Worm (Caenorhabditis elegans): Measurements from ENCODE around the gene pes-8.

pes-8 gene

DNA sequence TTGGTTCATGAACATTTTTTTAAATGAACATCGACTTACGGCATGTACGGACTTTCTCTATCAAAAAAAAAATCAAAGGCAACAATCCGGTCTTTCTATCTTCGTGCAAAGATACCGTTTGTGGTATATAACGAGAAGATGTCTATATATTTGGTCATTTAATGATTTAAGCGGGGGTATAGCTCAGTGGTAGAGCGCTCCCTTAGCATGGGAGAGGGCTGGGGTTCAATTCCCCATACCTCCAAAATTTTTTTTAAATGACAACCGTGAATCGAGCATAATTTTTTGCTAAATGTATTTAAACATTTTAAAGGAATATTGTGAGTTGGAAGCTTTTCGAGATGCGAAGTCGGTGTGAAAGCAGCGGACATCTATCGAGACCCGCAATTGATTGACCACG lies 12.9 kb upstream of the pes-8 start (continued):
- TF ChIP-seq ZK546.5 (tag; optimal IDR thresholded peaks at IDR 0.05) = no peak
- no peak for TF ChIP-seq skn-1 (tag; optimal IDR thresholded peaks at IDR 0.05)
- 0 out of 2 replicates have a peak, but pooled peaks have one; percentile 19 for TF ChIP-seq zfp-3 (GFP tag; conservative IDR thresholded peaks at IDR 0.05)
- TF ChIP-seq Y48G9A.11 (GFP tag; IDR thresholded peaks at IDR 0.05) = peak; percentile 72
- TF ChIP-seq ces-1 (GFP tag; optimal IDR thresholded peaks at IDR 0.05) = no peak
- peak; percentile 79 for TF ChIP-seq php-3 (GFP tag; IDR thresholded peaks at IDR 0.05)
- no peak for TF ChIP-seq nhr-42 (GFP tag; IDR thresholded peaks at IDR 0.05)
- TF ChIP-seq lin-15B (tag; optimal IDR thresholded peaks at IDR 0.05) = no peak
- no peak for TF ChIP-seq mep-1 (tag; optimal IDR thresholded peaks at IDR 0.05)
- no peak for TF ChIP-seq aly-2 (tag; optimal IDR thresholded peaks at IDR 0.05)
- no peak for TF ChIP-seq nhr-102 (tag; optimal IDR thresholded peaks at IDR 0.05)
- TF ChIP-seq hlh-30 (tag; optimal IDR thresholded peaks at IDR 0.05; ENCODE audit: insufficient read depth) = peak; percentile 30
- TF ChIP-seq Y5F2A.4 (GFP tag; optimal IDR thresholded peaks at IDR 0.05) = peak; percentile 23
- no peak; the same call in 1 of the 2 replicates for TF ChIP-seq snpc-1.2 (GFP tag; IDR thresholded peaks at IDR 0.05)
- no peak for TF ChIP-seq dmd-9 (GFP tag; IDR thresholded peaks at IDR 0.05)
- TF ChIP-seq dmd-6 (GFP tag; IDR thresholded peaks at IDR 0.05) = peak; percentile 43
- peak; percentile 52 for TF ChIP-seq lir-3 (tag; optimal IDR thresholded peaks at IDR 0.05)
- TF ChIP-seq saeg-2 (GFP tag; IDR thresholded peaks at IDR 0.05) = 0 out of 2 replicates have a peak, but pooled peaks have one; percentile 42
- TF ChIP-seq ZK337.2 (GFP tag; IDR thresholded peaks at IDR 0.05) = peak; percentile 56; the same call in 1 of the 2 replicates
- no peak for TF ChIP-seq set-16 (GFP tag; IDR thresholded peaks at IDR 0.05)
- TF ChIP-seq F10B5.3 (tag; optimal IDR thresholded peaks at IDR 0.05) = no peak
- peak; percentile 91 for TF ChIP-seq egl-43 (GFP tag; IDR thresholded peaks at IDR 0.05)
- TF ChIP-seq zip-2 (tag; optimal IDR thresholded peaks at IDR 0.05) = no peak
- no peak for TF ChIP-seq zag-1 (tag; optimal IDR thresholded peaks at IDR 0.05)
- TF ChIP-seq madf-5 (GFP tag; IDR thresholded peaks at IDR 0.05) = peak; percentile 34 to 67; a peak in 1 of 4 replicates
- no peak for TF ChIP-seq nhr-11 (tag; optimal IDR thresholded peaks at IDR 0.05)
- TF ChIP-seq lsy-2 (tag; optimal IDR thresholded peaks at IDR 0.05) = no peak
- no peak for TF ChIP-seq fkh-10 (GFP tag; optimal IDR thresholded peaks at IDR 0.05)
- no peak for TF ChIP-seq nhr-237 (tag; optimal IDR thresholded peaks at IDR 0.05)
- no peak for TF ChIP-seq fos-1 (tag; optimal IDR thresholded peaks at IDR 0.05)
- TF ChIP-seq ceh-20 (GFP tag; IDR thresholded peaks at IDR 0.05) = no peak
- TF ChIP-seq unc-62 (GFP tag; optimal IDR thresholded peaks at IDR 0.05 in 1 of 2) = no peak
- TF ChIP-seq unc-62 (tag; optimal IDR thresholded peaks at IDR 0.05) = no peak
- TF ChIP-seq spr-3 (GFP tag; optimal IDR thresholded peaks at IDR 0.05) = no peak
- peak; percentile 64 for TF ChIP-seq nhr-111 (GFP tag; optimal IDR thresholded peaks at IDR 0.05)
- TF ChIP-seq lin-1 (GFP tag; IDR thresholded peaks at IDR 0.05) = peak; percentile 46; the same call in 1 of the 2 replicates
- TF ChIP-seq lin-39 (tag; optimal IDR thresholded peaks at IDR 0.05) = no peak
- no peak; the same call in none of the 2 replicates for TF ChIP-seq T26A8.4 (GFP tag; IDR thresholded peaks at IDR 0.05)
- TF ChIP-seq pqm-1 (tag; optimal IDR thresholded peaks at IDR 0.05) = no peak
- peak; percentile 11 for TF ChIP-seq hlh-11 (tag; optimal IDR thresholded peaks at IDR 0.05)
- TF ChIP-seq cey-2 (tag; optimal IDR thresholded peaks at IDR 0.05; ENCODE audit: borderline replicate concordance, insufficient read depth) = no peak
- TF ChIP-seq madf-9 (GFP tag; conservative IDR thresholded peaks at IDR 0.05) = peak; percentile 83
- TF ChIP-seq jun-1 (tag; optimal IDR thresholded peaks at IDR 0.05) = no peak
- peak; percentile 88 for TF ChIP-seq lim-7 (GFP tag; IDR thresholded peaks at IDR 0.05)
- TF ChIP-seq ceh-44 (GFP tag; IDR thresholded peaks at IDR 0.05) = no peak
- no peak for TF ChIP-seq Y75B8A.6 (GFP tag; IDR thresholded peaks at IDR 0.05)
- no peak for TF ChIP-seq hif-1 (tag; optimal IDR thresholded peaks at IDR 0.05)
- TF ChIP-seq dve-1 (tag; optimal IDR thresholded peaks at IDR 0.05; ENCODE audit: insufficient read depth) = no peak
- no peak for TF ChIP-seq lin-38 (GFP tag; IDR thresholded peaks at IDR 0.05)
- TF ChIP-seq lin-29 (GFP tag; IDR thresholded peaks at IDR 0.05) = no peak
- peak; percentile 63 for TF ChIP-seq duxl-1 (tag; optimal IDR thresholded peaks at IDR 0.05; ENCODE audit: poor library complexity)
